Worm (Caenorhabditis elegans): ENCODE data around the gene F40G12.5.

ce11 chrV:14252025-14252424 lies 18.6 kb downstream of the F40G12.5 start, which contains the start of gene K02E11.5:
- TF ChIP-seq mab-9 (GFP tag; IDR thresholded peaks at IDR 0.05) (no peak), nhr-76 (tag; optimal IDR thresholded peaks at IDR 0.05) (no peak), mep-1 (tag; optimal IDR thresholded peaks at IDR 0.05) (no peak), lin-14 (GFP tag; optimal IDR thresholded peaks at IDR 0.05) (no peak), mef-2 (tag; optimal IDR thresholded peaks at IDR 0.05) (no peak), elt-3 (tag; optimal IDR thresholded peaks at IDR 0.05) (no peak), fos-1 (tag; optimal IDR thresholded peaks at IDR 0.05) (no peak), hlh-17 (GFP tag; optimal IDR thresholded peaks at IDR 0.05; ENCODE audit: borderline replicate concordance) (no peak), nhr-28 (tag; optimal IDR thresholded peaks at IDR 0.05) (no peak)
